Fruit fly (Drosophila melanogaster) S2 (cell line): ENCODE data around the gene Nup107.

Experiments used
- CG8478 ChIP-seq: fragments of >200 bp; optimal IDR thresholded peaks from 2 replicates; lab custom pipeline; 2018
- CTCF ChIP-seq, 2 experiments: fragments of >200 bp; optimal IDR thresholded peaks; 2 replicates each; lab custom pipeline; 2018

- no peak for TF ChIP-seq CTCF (optimal IDR thresholded peaks at IDR 0.05; lab: Kevin White, UChicago)
- TF ChIP-seq CG8478 (lab: Kevin White, UChicago): no peak
These were observed 14.0 kb upstream of the Nup107 start for dm6 chr2L:10749607-10750467.
